Worm (Caenorhabditis elegans) whole organism, L4/young adult: ENCODE data around the gene sor-1.

ENCODE experiments used
- W03F9.2 ChIP-seq: fragments of 150-350 bp; optimal IDR thresholded peaks from 2 replicates; lab custom pipeline; 2014; ENCODE audit warnings: missing biosample characterization, missing genetic modification characterization
- dao-5 ChIP-seq: sonication (generic microtip); optimal IDR thresholded peaks from 2 replicates; lab custom pipeline; 2016; ENCODE audit warnings: missing genotype, missing genetic modification characterization, moderate library complexity, missing compliant biosample characterization

DNA sequence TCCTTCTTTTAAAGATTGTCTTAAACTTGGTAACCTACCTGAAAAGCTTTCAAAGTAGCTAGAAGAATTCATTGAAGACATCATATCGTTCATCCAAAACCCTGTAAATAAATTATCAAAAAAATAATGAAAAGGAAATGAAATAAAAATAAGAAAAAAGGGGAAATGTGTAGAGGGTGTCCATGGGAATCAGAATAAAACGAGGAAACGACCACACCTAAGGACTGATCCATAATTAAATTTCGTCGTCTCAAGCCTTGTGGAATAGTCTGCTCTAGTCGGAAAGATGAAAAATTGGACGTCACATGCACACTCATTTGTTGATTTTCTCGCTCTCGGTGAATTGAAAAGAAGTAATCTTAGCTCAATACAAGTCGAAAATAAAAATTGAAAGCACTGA is 17.1 kb downstream of the sor-1 start, which contains the start of gene ZK1236.9:
- TF ChIP-seq W03F9.2 (tag; lab: Kevin White, UChicago): no peak
- TF ChIP-seq dao-5: no peak
